Fruit fly (Drosophila melanogaster) whole organism, wandering third instar larva: ENCODE results near the gene CG7943.

ENCODE experiments used
- GATAd ChIP-seq: sonication (Bioruptor generic); optimal IDR thresholded peaks from 2 replicates; lab custom pipeline; 2016; ENCODE audit warnings: missing biosample characterization, missing genetic modification characterization
- h ChIP-seq: fragments of 200-800 bp; sonication (Bioruptor generic); optimal IDR thresholded peaks from 3 replicates; lab custom pipeline; 2016; ENCODE audit warnings: missing biosample characterization, mild to moderate bottlenecking, missing genetic modification characterization
- sage ChIP-seq: fragments of 200-800 bp; sonication (Bioruptor generic); optimal IDR thresholded peaks from 2 replicates; lab custom pipeline; 2016; ENCODE audit warnings: missing biosample characterization, mild to moderate bottlenecking, missing genetic modification characterization
- sv ChIP-seq: fragments of 200-800 bp; sonication (Bioruptor generic); optimal IDR thresholded peaks from 3 replicates; lab custom pipeline; 2016; ENCODE audit warnings: missing biosample characterization, missing genetic modification characterization
- usp ChIP-seq: fragments of >200 bp; optimal IDR thresholded peaks from 2 replicates; lab custom pipeline; 2017; ENCODE audit warnings: missing biosample characterization, missing genetic modification characterization

dm6 chr3R:29999495-29999894, 46.8 kb upstream of the CG7943 start, which contains the start of gene CG34298:
- TF ChIP-seq sv (GFP tag; lab: Kevin White, UChicago) (no peak), usp (no peak), h (GFP tag; lab: Kevin White, UChicago) (no peak), sage (GFP tag; lab: Kevin White, UChicago) (no peak), GATAd (GFP tag; lab: Kevin White, UChicago) (no peak)
